Fruit fly (Drosophila melanogaster): ENCODE measurements around the gene CG4239.
A peak's percentile ranks its signal among the peaks of the same experiment; 100 is the strongest.

Gene CG4239

DNA sequence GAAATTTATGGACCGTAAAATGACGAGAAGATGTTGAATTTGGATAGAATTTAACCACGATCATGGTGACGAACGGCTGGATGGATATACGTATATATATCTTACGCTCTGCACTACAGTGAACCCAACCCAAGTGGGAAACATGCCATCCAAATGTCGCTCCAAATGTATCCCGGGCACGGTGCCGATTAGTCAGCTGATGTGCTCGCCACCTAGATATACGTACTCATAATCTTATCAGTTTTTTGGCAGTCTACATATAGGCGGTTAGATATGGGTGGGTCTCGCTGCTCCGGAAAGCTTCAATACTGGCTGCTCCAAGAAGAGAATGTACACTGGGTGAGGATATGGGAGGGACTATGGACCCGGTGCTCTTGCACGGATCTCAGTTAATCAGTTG lies 21.0 kb downstream of the CG4239 start (continued):
- TF ChIP-seq cwo (GFP tag; optimal IDR thresholded peaks at IDR 0.05): no peak
- no peak for TF ChIP-seq Ravus (GFP tag; IDR thresholded peaks at IDR 0.05)
- TF ChIP-seq Drgx (GFP tag; IDR thresholded peaks at IDR 0.05): no peak
- no peak for TF ChIP-seq ash1 (GFP tag; optimal IDR thresholded peaks at IDR 0.05)
- peak; percentile 20 for TF ChIP-seq lab (GFP tag; optimal IDR thresholded peaks at IDR 0.05)
- no peak for TF ChIP-seq CG15601 (tag; optimal IDR thresholded peaks at IDR 0.05)
- no peak for TF ChIP-seq CG7839 (tag; optimal IDR thresholded peaks at IDR 0.05)
- TF ChIP-seq MTF-1 (GFP tag; optimal IDR thresholded peaks at IDR 0.05; ENCODE audit: borderline replicate concordance): no peak
- no peak for TF ChIP-seq bsh (GFP tag; optimal IDR thresholded peaks at IDR 0.05)
- peak; percentile 56 for TF ChIP-seq GATAe (GFP tag; conservative IDR thresholded peaks at IDR 0.05)
- TF ChIP-seq pho (GFP tag; optimal IDR thresholded peaks at IDR 0.05): no peak
- no peak for TF ChIP-seq CG2889 (GFP tag; IDR thresholded peaks at IDR 0.05)

DNA sequence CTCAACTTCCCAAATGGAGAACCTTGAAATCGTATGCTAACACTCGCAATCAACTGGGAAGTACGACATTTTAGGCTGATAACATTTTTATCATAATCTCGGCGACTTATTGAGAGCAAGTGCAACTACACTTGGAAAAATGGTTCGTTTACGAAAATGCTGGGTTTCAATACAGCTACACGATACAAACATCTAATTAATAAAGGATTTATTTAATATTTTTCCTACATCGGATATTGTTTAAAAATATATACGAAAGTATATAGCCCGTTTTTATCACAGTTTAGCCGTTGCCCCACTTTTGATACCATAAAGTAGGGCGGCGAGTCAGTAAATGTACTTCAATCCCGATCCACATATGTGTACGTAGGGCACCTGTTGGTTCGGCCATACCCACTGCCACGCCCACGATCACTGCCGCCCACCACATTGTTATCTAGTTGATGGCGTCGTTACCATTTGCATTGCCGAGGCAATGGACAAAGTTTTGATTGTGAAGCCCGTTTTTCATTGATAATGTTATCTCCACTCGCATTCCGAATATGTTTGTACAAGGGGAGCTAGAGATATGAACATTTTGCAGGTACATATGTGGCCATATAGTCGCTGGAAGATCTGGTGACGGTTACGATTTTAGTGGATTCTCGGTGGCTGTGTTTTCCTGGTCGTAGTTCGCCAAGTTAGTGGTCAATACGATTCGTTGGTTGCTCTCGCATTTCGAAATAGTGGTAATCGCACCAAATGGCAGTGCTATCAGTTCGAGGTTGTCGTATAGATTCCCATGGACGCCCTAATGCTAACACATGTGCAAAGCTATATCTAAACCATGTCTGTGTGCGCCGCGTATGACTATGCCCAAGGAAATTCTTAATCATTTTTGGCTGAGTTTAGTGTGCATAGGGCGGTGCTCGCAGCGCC lies 29.6 kb downstream of the CG4239 start, which contains the start of gene Traf-like:
Gene Traf-like (plus strand): TSS at position 596 of the 918 bp plus-strand sequence.
- TF ChIP-seq CG13424 (tag; optimal IDR thresholded peaks at IDR 0.05) (peak; percentile 47), cg (GFP tag; optimal IDR thresholded peaks at IDR 0.05) (peak; percentile 14), CG14014 (GFP tag; IDR thresholded peaks at IDR 0.05) (0 out of 2 replicates have a peak, but pooled peaks have one; percentile 10), ara (GFP tag; IDR thresholded peaks at IDR 0.05) (no peak), CG2712 (tag; optimal IDR thresholded peaks at IDR 0.05) (peak; percentile 8), chinmo (GFP tag; IDR thresholded peaks at IDR 0.05; ENCODE audit: partially characterized antibody) (0 out of 4 replicates have a peak, but pooled peaks have one; percentile 26), prd (optimal IDR thresholded peaks at IDR 0.05) (no peak), prd (GFP tag; IDR thresholded peaks at IDR 0.05) (peak; percentile 8; the same call in 1 of the 3 replicates), grn (GFP tag; optimal IDR thresholded peaks at IDR 0.05) (peak; percentile 41), Neu2 (GFP tag; optimal IDR thresholded peaks at IDR 0.05; ENCODE audit: borderline replicate concordance) (peak; percentile 78), vvl (GFP tag; IDR thresholded peaks at IDR 0.05) (peak; percentile 24; the same call in 1 of the 2 replicates), Ptx1 (GFP tag; IDR thresholded peaks at IDR 0.05) (peak; percentile 33; the same call in 1 of the 2 replicates), CG10543 (GFP tag; optimal IDR thresholded peaks at IDR 0.05) (peak; percentile 79), hkb (optimal IDR thresholded peaks at IDR 0.05) (no peak), hkb (GFP tag; IDR thresholded peaks at IDR 0.05) (0 out of 2 replicates have a peak, but pooled peaks have one; percentile 29), ems (GFP tag; optimal IDR thresholded peaks at IDR 0.05) (no peak), CG30403 (GFP tag; optimal IDR thresholded peaks at IDR 0.05) (peak; percentile 5), dmrt99B (tag; optimal IDR thresholded peaks at IDR 0.05) (peak; percentile 63), CG32532 (GFP tag; IDR thresholded peaks at IDR 0.05) (peak; percentile 37; the same call in 1 of the 2 replicates), ssp (GFP tag; IDR thresholded peaks at IDR 0.05) (no peak), CG8924 (tag; optimal IDR thresholded peaks at IDR 0.05) (peak; percentile 22), dimm (GFP tag; IDR thresholded peaks at IDR 0.05) (no peak), Six4 (GFP tag; optimal IDR thresholded peaks at IDR 0.05) (no peak), row (GFP tag; IDR thresholded peaks at IDR 0.05) (peak; percentile 48; the same call in 2 of the 3 replicates), Hr3 (GFP tag; optimal IDR thresholded peaks at IDR 0.05) (peak; percentile 61), sens-2 (GFP tag; IDR thresholded peaks at IDR 0.05) (0 out of 2 replicates have a peak, but pooled peaks have one; percentile 18), mirr (GFP tag; optimal IDR thresholded peaks at IDR 0.05) (peak; percentile 76), ATbp (GFP tag; optimal IDR thresholded peaks at IDR 0.05) (peak; percentile 10), ken (GFP tag; IDR thresholded peaks at IDR 0.05) (0 out of 3 replicates have a peak, but pooled peaks have one; percentile 32), bsh (GFP tag; optimal IDR thresholded peaks at IDR 0.05) (peak in 1 of 2 experiments; percentile 47), grau (tag; optimal IDR thresholded peaks at IDR 0.05) (peak; percentile 14), CG18599 (GFP tag; optimal IDR thresholded peaks at IDR 0.05) (peak; percentile 17), CG6654 (GFP tag; optimal IDR thresholded peaks at IDR 0.05) (no peak), mld (GFP tag; IDR thresholded peaks at IDR 0.05; ENCODE audit: partially characterized antibody) (no peak), CG7928 (GFP tag; optimal IDR thresholded peaks at IDR 0.05) (no peak), Sox102F (GFP tag; optimal IDR thresholded peaks at IDR 0.05) (peak; percentile 52)

Data from whole organism, embryonic.